Fruit fly (Drosophila melanogaster): Measurements from ENCODE around the gene Syx17.

The Syx17 gene

DNA sequence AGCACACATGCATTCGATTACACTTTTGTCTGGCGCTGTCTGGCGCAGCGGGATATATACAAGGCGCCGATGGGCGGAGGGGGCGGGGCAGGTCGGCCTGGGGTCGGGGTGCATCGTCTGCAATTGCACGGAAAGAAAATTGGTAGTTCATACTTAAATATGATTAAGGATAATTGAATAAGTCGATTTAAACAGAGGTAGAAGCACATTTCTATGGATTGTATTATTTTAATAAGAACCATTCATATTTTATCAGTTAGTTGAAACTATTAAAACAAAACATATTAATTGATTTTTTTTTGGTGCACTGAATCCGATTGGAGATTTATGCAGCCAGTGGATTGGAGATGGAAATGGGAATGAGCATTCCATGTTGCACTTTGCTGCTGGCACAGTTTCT lies 3.4 kb upstream of the Syx17 start:
- TF ChIP-seq CG10209 (GFP tag; optimal IDR thresholded peaks at IDR 0.05) (no peak), CG2120 (GFP tag; optimal IDR thresholded peaks at IDR 0.05) (no peak), sens (GFP tag) (peak; percentile 87), Mes4 (GFP tag; optimal IDR thresholded peaks at IDR 0.05) (no peak), CG10366 (GFP tag; IDR thresholded peaks at IDR 0.05) (peak; percentile 34; the same call in 1 of the 2 replicates), nerfin-1 (tag; optimal IDR thresholded peaks at IDR 0.05) (no peak), Taf1 (GFP tag; IDR thresholded peaks at IDR 0.05) (no peak), CG11504 (tag; optimal IDR thresholded peaks at IDR 0.05) (peak; percentile 6), sc (optimal IDR thresholded peaks at IDR 0.05) (no peak), sc (GFP tag; optimal IDR thresholded peaks at IDR 0.05) (no peak), nom (GFP tag; optimal IDR thresholded peaks at IDR 0.05) (no peak), gsb-n (tag; optimal IDR thresholded peaks at IDR 0.05) (peak; percentile 52), CG2678 (tag; optimal IDR thresholded peaks at IDR 0.05) (peak; percentile 27), salm (tag; optimal IDR thresholded peaks at IDR 0.05) (no peak), CG9609 (GFP tag; optimal IDR thresholded peaks at IDR 0.05) (no peak), CG13424 (tag; optimal IDR thresholded peaks at IDR 0.05) (no peak), CG14441 (GFP tag; IDR thresholded peaks at IDR 0.05) (no peak), CG10979 (tag; optimal IDR thresholded peaks at IDR 0.05) (peak; percentile 67), CG14667 (GFP tag; IDR thresholded peaks at IDR 0.05) (no peak), Elba2 (GFP tag; optimal IDR thresholded peaks at IDR 0.05) (no peak), Opbp (GFP tag; IDR thresholded peaks at IDR 0.05; ENCODE audit: partially characterized antibody) (no peak), CG9437 (GFP tag; optimal IDR thresholded peaks at IDR 0.05) (no peak), ranshi (GFP tag; IDR thresholded peaks at IDR 0.05) (no peak), vvl (GFP tag; IDR thresholded peaks at IDR 0.05) (peak; percentile 42; the same call in 1 of the 2 replicates), D (optimal IDR thresholded peaks at IDR 0.05) (no peak), D (GFP tag; optimal IDR thresholded peaks at IDR 0.05) (peak; percentile 28), aop (GFP tag; IDR thresholded peaks at IDR 0.05) (no peak), CG13775 (GFP tag; optimal IDR thresholded peaks at IDR 0.05) (no peak), CG8290 (GFP tag; optimal IDR thresholded peaks at IDR 0.05) (no peak), CG8290 (tag; optimal IDR thresholded peaks at IDR 0.05) (no peak), dati (GFP tag; IDR thresholded peaks at IDR 0.05) (no peak), CG4820 (GFP tag; optimal IDR thresholded peaks at IDR 0.05) (no peak), CG4617 (GFP tag; optimal IDR thresholded peaks at IDR 0.05; ENCODE audit: borderline replicate concordance) (no peak), lilli (GFP tag; optimal IDR thresholded peaks at IDR 0.05) (no peak), CG6813 (GFP tag; optimal IDR thresholded peaks at IDR 0.05) (no peak), CG11093 (GFP tag; IDR thresholded peaks at IDR 0.05) (no peak), otp (GFP tag; IDR thresholded peaks at IDR 0.05) (0 out of 3 replicates have a peak, but pooled peaks have one; percentile 12), ATbp (GFP tag; optimal IDR thresholded peaks at IDR 0.05) (peak; percentile 47), dm (GFP tag; optimal IDR thresholded peaks at IDR 0.05) (no peak), tio (GFP tag; optimal IDR thresholded peaks at IDR 0.05) (no peak), row (GFP tag; IDR thresholded peaks at IDR 0.05) (peak; percentile 26; the same call in 1 of the 3 replicates), shn (GFP tag; optimal IDR thresholded peaks at IDR 0.05) (no peak), ERR (GFP tag; optimal IDR thresholded peaks at IDR 0.05) (no peak), Bdp1 (GFP tag; optimal IDR thresholded peaks at IDR 0.05) (no peak), psq (GFP tag; optimal IDR thresholded peaks at IDR 0.05) (no peak), Dad (GFP tag; optimal IDR thresholded peaks at IDR 0.05) (no peak), CG15601 (tag; optimal IDR thresholded peaks at IDR 0.05) (peak; percentile 30), mam (GFP tag; optimal IDR thresholded peaks at IDR 0.05) (no peak), fd102C (GFP tag; optimal IDR thresholded peaks at IDR 0.05) (no peak), CG18476 (GFP tag; optimal IDR thresholded peaks at IDR 0.05) (no peak), CG4282 (GFP tag; optimal IDR thresholded peaks at IDR 0.05) (no peak), CG14710 (tag; optimal IDR thresholded peaks at IDR 0.05) (peak; percentile 22), dpn (GFP tag; optimal IDR thresholded peaks at IDR 0.05) (no peak)
